Worm (Caenorhabditis elegans) whole organism, young adult: ENCODE measurements around the gene prp-19.

ENCODE experiments used
- B0035.1 ChIP-seq: sonication (generic microtip); optimal IDR thresholded peaks from 2 replicates; lab custom pipeline; 2016; ENCODE audit warnings: missing genetic modification characterization, mild to moderate bottlenecking, missing compliant biosample characterization, missing genotype, missing genetic modification reagents
- B0261.1 ChIP-seq: sonication (generic microtip); optimal IDR thresholded peaks from 2 replicates; lab custom pipeline; 2016; ENCODE audit warnings: mild to moderate bottlenecking, missing genetic modification characterization, moderate library complexity, missing compliant biosample characterization
- C06A6.2 ChIP-seq: fragments of 200-800 bp; sonication (Bioruptor generic); conservative IDR thresholded peaks from 2 replicates; pipeline ENCODE4 v1.3.6; 2022; ENCODE audit warnings: missing genetic modification characterization, missing compliant biosample characterization
- C17E4.6 ChIP-seq: fragments of 200-800 bp; sonication (Bioruptor generic); IDR thresholded peaks from 2 replicates; pipeline ENCODE4 v1.3.6; 2022; ENCODE audit warnings: missing genetic modification reagents, missing genetic modification characterization, missing compliant biosample characterization
- F37B4.10 ChIP-seq: fragments of 200-800 bp; sonication (Bioruptor generic); IDR thresholded peaks from 2 replicates; pipeline ENCODE4 v1.3.6; 2022; ENCODE audit warnings: missing genetic modification characterization, missing compliant biosample characterization
- F49E8.2 ChIP-seq: sonication (generic microtip); optimal IDR thresholded peaks from 3 replicates; lab custom pipeline; 2017; ENCODE audit warnings: missing genetic modification characterization, mild to moderate bottlenecking, missing compliant biosample characterization, antibody characterized with exemption, moderate library complexity; ENCODE audit not compliant: insufficient read depth
- F57A8.1 ChIP-seq: fragments of 200-800 bp; sonication (Bioruptor generic); optimal IDR thresholded peaks from 2 replicates; lab custom pipeline; 2018; ENCODE audit warnings: mild to moderate bottlenecking, missing genetic modification characterization, moderate library complexity, missing compliant biosample characterization
- K11D2.4 ChIP-seq: fragments of 200-800 bp; sonication (Bioruptor generic); IDR thresholded peaks from 2 replicates; pipeline ENCODE4 v1.3.6; 2022; ENCODE audit warnings: missing genetic modification reagents, missing genetic modification characterization, missing compliant biosample characterization
- Y53G8AR.9 ChIP-seq: fragments of 200-800 bp; sonication (Bioruptor generic); conservative IDR thresholded peaks from 2 replicates; pipeline ENCODE4 v1.3.6; 2022; ENCODE audit warnings: missing genetic modification reagents, missing genetic modification characterization, missing compliant biosample characterization
- Y67H2A.10 ChIP-seq: fragments of 200-800 bp; sonication (Bioruptor generic); conservative IDR thresholded peaks from 2 replicates; pipeline ENCODE4 v1.3.6; 2022; ENCODE audit warnings: missing genetic modification reagents, missing genetic modification characterization, missing compliant biosample characterization
- Y79H2A.3 ChIP-seq: fragments of 200-800 bp; sonication (Bioruptor generic); conservative IDR thresholded peaks from 2 replicates; pipeline ENCODE4 v1.3.6; 2022; ENCODE audit warnings: missing genetic modification reagents, missing genetic modification characterization, missing compliant biosample characterization
- akir-1 ChIP-seq: fragments of 200-800 bp; sonication (Bioruptor generic); optimal IDR thresholded peaks from 2 replicates; lab custom pipeline; 2018; ENCODE audit warnings: mild to moderate bottlenecking, missing genetic modification characterization, moderate library complexity, missing compliant biosample characterization
- atf-7 ChIP-seq: sonication (generic microtip); optimal IDR thresholded peaks from 2 replicates; lab custom pipeline; 2017; ENCODE audit warnings: mild to moderate bottlenecking, missing genetic modification characterization, missing compliant biosample characterization
- attf-3 ChIP-seq: fragments of 200-800 bp; sonication (Bioruptor generic); conservative IDR thresholded peaks from 2 replicates; pipeline ENCODE4 v1.3.6; 2022; ENCODE audit warnings: missing genetic modification reagents, missing genetic modification characterization, missing compliant biosample characterization
- cebp-2 ChIP-seq: fragments of 200-800 bp; sonication (Bioruptor generic); IDR thresholded peaks from 2 replicates; pipeline ENCODE4 v1.3.6; 2022; ENCODE audit warnings: missing genetic modification characterization, missing compliant biosample characterization
- ceh-58 ChIP-seq: fragments of 200-800 bp; sonication (Bioruptor generic); IDR thresholded peaks from 2 replicates; pipeline ENCODE4 v1.3.6; 2022; ENCODE audit warnings: missing genetic modification characterization, missing compliant biosample characterization
- ceh-79 ChIP-seq: sonication (generic microtip); optimal IDR thresholded peaks from 2 replicates; lab custom pipeline; 2017; ENCODE audit warnings: mild to moderate bottlenecking, missing genetic modification characterization, missing compliant biosample characterization
- ceh-91 ChIP-seq: fragments of 200-800 bp; sonication (Bioruptor generic); IDR thresholded peaks from 2 replicates; pipeline ENCODE4 v1.3.6; 2022; ENCODE audit warnings: missing genetic modification reagents, missing genetic modification characterization, missing compliant biosample characterization
- efl-1 ChIP-seq: fragments of 150-350 bp; optimal IDR thresholded peaks from 2 replicates; lab custom pipeline; 2014; ENCODE audit warnings: missing biosample characterization, missing genetic modification reagents, missing genetic modification characterization
- ekl-4 ChIP-seq: fragments of 200-800 bp; sonication (Bioruptor generic); IDR thresholded peaks from 2 replicates; pipeline ENCODE4 v1.3.6; 2022; ENCODE audit warnings: missing genetic modification reagents, missing genetic modification characterization, missing compliant biosample characterization
- hlh-26 ChIP-seq: fragments of 200-800 bp; sonication (Bioruptor generic); conservative IDR thresholded peaks from 2 replicates; pipeline ENCODE4 v1.3.6; 2022; ENCODE audit warnings: missing genetic modification reagents, missing genetic modification characterization, missing compliant biosample characterization
- hmg-1.2 ChIP-seq: fragments of 200-800 bp; sonication (Bioruptor generic); IDR thresholded peaks from 2 replicates; pipeline ENCODE4 v1.3.6; 2022; ENCODE audit warnings: missing genetic modification reagents, missing genetic modification characterization, missing compliant biosample characterization
- let-607 ChIP-seq, 2 experiments: fragments of 200-800 bp in 1 of 2; sonication (Bioruptor generic) in 1 of 2; sonication (generic microtip) in 1 of 2; optimal IDR thresholded peaks; 2 replicates each; lab custom pipeline; 2016 to 2018; ENCODE audit warnings: mild to moderate bottlenecking in 2 of 2, missing compliant biosample characterization in 2 of 2, missing genetic modification characterization in 2 of 2, moderate library complexity in 2 of 2, missing genotype in 1 of 2
- lin-26 ChIP-seq: fragments of 200-800 bp; sonication (Bioruptor generic); IDR thresholded peaks from 2 replicates; pipeline ENCODE4 v1.3.6; 2022; ENCODE audit warnings: missing genetic modification reagents, missing genetic modification characterization, missing compliant biosample characterization
- lin-54 ChIP-seq: fragments of 200-800 bp; sonication (Bioruptor generic); optimal IDR thresholded peaks from 2 replicates; lab custom pipeline; 2018; ENCODE audit warnings: mild to moderate bottlenecking, missing genetic modification characterization, missing compliant biosample characterization
- madf-3 ChIP-seq: fragments of 200-800 bp; sonication (Bioruptor generic); IDR thresholded peaks from 2 replicates; pipeline ENCODE4 v1.3.6; 2022; ENCODE audit warnings: missing genetic modification reagents, missing genetic modification characterization, missing compliant biosample characterization
- madf-8 ChIP-seq: fragments of 200-800 bp; sonication (Bioruptor generic); conservative IDR thresholded peaks from 2 replicates; pipeline ENCODE4 v1.3.6; 2022; ENCODE audit warnings: missing genetic modification reagents, missing genetic modification characterization, missing compliant biosample characterization
- mcd-1 ChIP-seq: fragments of 200-800 bp; sonication (Bioruptor generic); IDR thresholded peaks from 2 replicates; pipeline ENCODE4 v1.3.6; 2022; ENCODE audit warnings: missing genetic modification reagents, missing genetic modification characterization, missing compliant biosample characterization
- mxl-1 ChIP-seq: sonication (generic microtip); optimal IDR thresholded peaks from 2 replicates; lab custom pipeline; 2016; ENCODE audit warnings: missing genetic modification characterization, missing compliant biosample characterization
- nfya-2 ChIP-seq: fragments of 200-800 bp; sonication (Bioruptor generic); IDR thresholded peaks from 2 replicates; pipeline ENCODE4 v1.3.6; 2022; ENCODE audit warnings: missing genetic modification reagents, missing genetic modification characterization, missing compliant biosample characterization
- nfyb-1 ChIP-seq: fragments of 200-800 bp; sonication (Bioruptor generic); IDR thresholded peaks from 2 replicates; pipeline ENCODE4 v1.3.6; 2022; ENCODE audit warnings: missing genetic modification reagents, missing genetic modification characterization, missing compliant biosample characterization
- repo-1 ChIP-seq: sonication (generic microtip); optimal IDR thresholded peaks from 2 replicates; lab custom pipeline; 2017; ENCODE audit warnings: mild to moderate bottlenecking, missing genetic modification characterization, missing compliant biosample characterization
- rpc-1 ChIP-seq, 2 experiments: fragments of 150-350 bp in 1 of 2; sonication (generic microtip) in 1 of 2; optimal IDR thresholded peaks; 2 replicates each; lab custom pipeline; 2014 to 2018; ENCODE audit warnings: missing biosample characterization in 1 of 2, missing genetic modification characterization in 1 of 2, missing genetic modification reagents in 1 of 2, missing genotype in 1 of 2
- sea-2 ChIP-seq: fragments of 200-800 bp; sonication (Bioruptor generic); IDR thresholded peaks from 2 replicates; pipeline ENCODE4 v1.3.6; 2022; ENCODE audit warnings: missing genetic modification characterization, missing compliant biosample characterization
- snpc-1.1 ChIP-seq: sonication (generic microtip); optimal IDR thresholded peaks from 2 replicates; lab custom pipeline; 2017; ENCODE audit warnings: missing genetic modification characterization, mild to moderate bottlenecking, missing compliant biosample characterization, antibody characterized with exemption, moderate library complexity, missing genotype, missing genetic modification reagents; ENCODE audit not compliant: insufficient read depth
- snpc-3.4 ChIP-seq: sonication (generic microtip); optimal IDR thresholded peaks from 2 replicates; lab custom pipeline; 2017; ENCODE audit warnings: missing genetic modification characterization, mild to moderate bottlenecking, missing compliant biosample characterization, antibody characterized with exemption, moderate library complexity, missing genotype, missing genetic modification reagents
- somi-1 ChIP-seq: fragments of 200-800 bp; sonication (Bioruptor generic); optimal IDR thresholded peaks from 2 replicates; lab custom pipeline; 2018; ENCODE audit warnings: mild to moderate bottlenecking, missing genetic modification characterization, missing compliant biosample characterization
- tbp1 ChIP-seq: fragments of 200-800 bp; sonication (Bioruptor generic); optimal IDR thresholded peaks from 2 replicates; lab custom pipeline; 2018; ENCODE audit warnings: mild to moderate bottlenecking, missing genetic modification characterization, missing compliant biosample characterization
- unc-62 ChIP-seq: fragments of 150-350 bp; optimal IDR thresholded peaks from 2 replicates; lab custom pipeline; 2014; ENCODE audit warnings: missing biosample characterization, missing genetic modification reagents, missing genetic modification characterization
- zim-3 ChIP-seq: sonication (generic microtip); optimal IDR thresholded peaks from 2 replicates; lab custom pipeline; 2017; ENCODE audit warnings: mild to moderate bottlenecking, missing genetic modification characterization, moderate library complexity, missing compliant biosample characterization
- ztf-22 ChIP-seq: fragments of 200-800 bp; sonication (Bioruptor generic); optimal IDR thresholded peaks from 2 replicates; lab custom pipeline; 2018; ENCODE audit warnings: mild to moderate bottlenecking, missing genetic modification characterization, moderate library complexity, missing compliant biosample characterization
- ztf-25 ChIP-seq: fragments of 200-800 bp; sonication (Bioruptor generic); IDR thresholded peaks from 2 replicates; pipeline ENCODE4 v1.3.6; 2022; ENCODE audit warnings: missing genetic modification reagents, missing genetic modification characterization, missing compliant biosample characterization
- ztf-26 ChIP-seq: sonication (generic microtip); optimal IDR thresholded peaks from 2 replicates; lab custom pipeline; 2017; ENCODE audit warnings: missing genetic modification characterization, missing compliant biosample characterization
- ztf-6 ChIP-seq: fragments of 200-800 bp; sonication (Bioruptor generic); IDR thresholded peaks from 2 replicates; pipeline ENCODE4 v1.3.6; 2022; ENCODE audit warnings: missing genetic modification reagents, missing genetic modification characterization, missing compliant biosample characterization

The prp-19 gene

ce11 chrIII:5173622-5174021 is 1.8 kb upstream of the prp-19 start, which contains the start of gene cid-1:
Gene cid-1 (plus strand): TSS chrIII:5173922.
- TF ChIP-seq snpc-1.1 (tag; lab: Kevin White, UChicago) (no peak), ceh-79 (tag; lab: Kevin White, UChicago) (no peak), F57A8.1 (GFP tag; lab: Kevin White, UChicago) (no peak), efl-1 (GFP tag; lab: Kevin White, UChicago) (no peak), ztf-22 (GFP tag; lab: Kevin White, UChicago) (no peak), ceh-91 (GFP tag; lab: Robert Waterston, UW) (no peak), B0261.1 (no peak), C06A6.2 (GFP tag; lab: Robert Waterston, UW) (no peak), ztf-6 (GFP tag; lab: Robert Waterston, UW) (no peak), C17E4.6 (GFP tag; lab: Robert Waterston, UW) (no peak), ztf-25 (GFP tag; lab: Robert Waterston, UW) (no peak), madf-8 (GFP tag; lab: Robert Waterston, UW) (no peak)

- TF ChIP-seq tbp1 (GFP tag; lab: Kevin White, UChicago) (no peak), snpc-3.4 (tag; lab: Kevin White, UChicago) (no peak), hmg-1.2 (no peak), ekl-4 (no peak), let-607 (tag; optimal IDR thresholded peaks at IDR 0.05; lab: Kevin White, UChicago) (no peak), akir-1 (GFP tag; lab: Kevin White, UChicago) (no peak), ceh-58 (GFP tag; lab: Robert Waterston, UW) (no peak), Y79H2A.3 (GFP tag; lab: Robert Waterston, UW) (no peak), hlh-26 (no peak), F37B4.10 (GFP tag; lab: Robert Waterston, UW) (no peak), sea-2 (GFP tag; lab: Robert Waterston, UW) (no peak)
Measured at ce11 chrIII:5173139-5173538, 1.3 kb upstream of the prp-19 start, which contains the start of gene emb-1. Gene emb-1 (plus strand): TSS chrIII:5173439.

ce11 chrIII:5172470-5172869 is 625 bp upstream of the prp-19 start, which contains the start of gene K10D2.5:
Gene K10D2.5 (plus strand): TSS chrIII:5172720.
- peak; percentile 90 for TF ChIP-seq F49E8.2
- TF ChIP-seq lin-54: peak; percentile 96
- peak; percentile 11 for TF ChIP-seq B0261.1
- TF ChIP-seq Y79H2A.3 (GFP tag; lab: Robert Waterston, UW): peak; percentile 87
- TF ChIP-seq zim-3 (tag; lab: Kevin White, UChicago): peak; percentile 80
- no peak for TF ChIP-seq snpc-1.1 (tag; lab: Kevin White, UChicago)
- TF ChIP-seq nfya-2 (GFP tag; lab: Robert Waterston, UW): no peak
- TF ChIP-seq B0035.1: peak; percentile 31
- TF ChIP-seq ztf-26 (tag; lab: Kevin White, UChicago): peak; percentile 25
- 0 out of 2 replicates have a peak, but pooled peaks have one; percentile 17 for TF ChIP-seq cebp-2 (GFP tag; lab: Robert Waterston, UW)
- peak; percentile 90 for TF ChIP-seq akir-1 (GFP tag; lab: Kevin White, UChicago)
- peak; percentile 27 for TF ChIP-seq mxl-1 (tag; lab: Kevin White, UChicago)
- peak; percentile 99 for TF ChIP-seq mcd-1 (GFP tag; lab: Robert Waterston, UW)
- TF ChIP-seq nfyb-1 (GFP tag; lab: Robert Waterston, UW): peak; percentile 94
- TF ChIP-seq repo-1 (tag; lab: Kevin White, UChicago): no peak
- TF ChIP-seq madf-8 (GFP tag; lab: Robert Waterston, UW): peak; percentile 77
- no peak for TF ChIP-seq ceh-58 (GFP tag; lab: Robert Waterston, UW)
- TF ChIP-seq attf-3 (GFP tag; lab: Robert Waterston, UW): peak; percentile 85
- TF ChIP-seq Y53G8AR.9 (GFP tag; lab: Robert Waterston, UW): peak; percentile 92
- peak; percentile 55 for TF ChIP-seq atf-7 (tag; lab: Kevin White, UChicago)
- TF ChIP-seq tbp1 (GFP tag; lab: Kevin White, UChicago): peak; percentile 73
- TF ChIP-seq unc-62 (GFP tag; lab: Kevin White, UChicago): no peak
- TF ChIP-seq K11D2.4 (GFP tag; lab: Robert Waterston, UW): peak; percentile 94
- peak; percentile 81 for TF ChIP-seq lin-26 (GFP tag; lab: Robert Waterston, UW)
- TF ChIP-seq somi-1 (GFP tag; lab: Kevin White, UChicago): peak; percentile 84
- TF ChIP-seq ztf-25 (GFP tag; lab: Robert Waterston, UW): peak; percentile 100
- peak; percentile 97 for TF ChIP-seq Y67H2A.10 (GFP tag; lab: Robert Waterston, UW)
- peak; percentile 92 for TF ChIP-seq madf-3 (GFP tag; lab: Robert Waterston, UW)
- no peak for TF ChIP-seq rpc-1 (optimal IDR thresholded peaks at IDR 0.05; lab: Kevin White, UChicago)
- no peak for TF ChIP-seq rpc-1 (tag; optimal IDR thresholded peaks at IDR 0.05; lab: Kevin White, UChicago)
